Fruit fly (Drosophila melanogaster): ENCODE results near the gene CG5478.

Gene CG5478

dm6 chr3R:15972979-15973486 is 39.5 kb upstream of the CG5478 start, which contains the start of gene Hel89B (continued):
- no peak for TF ChIP-seq CG13287 (GFP tag; IDR thresholded peaks at IDR 0.05; ENCODE audit: partially characterized antibody)
- peak; percentile 90 for TF ChIP-seq CG9797 (GFP tag; optimal IDR thresholded peaks at IDR 0.05)
- no peak for TF ChIP-seq CG15073 (GFP tag; optimal IDR thresholded peaks at IDR 0.05)
- TF ChIP-seq trh (GFP tag; optimal IDR thresholded peaks at IDR 0.05), result peak; percentile 6
- peak; percentile 55 for TF ChIP-seq Vsx1 (GFP tag; optimal IDR thresholded peaks at IDR 0.05)
- TF ChIP-seq Rx (GFP tag; IDR thresholded peaks at IDR 0.05), result no peak
- no peak for TF ChIP-seq CG6854 (GFP tag; optimal IDR thresholded peaks at IDR 0.05)
- TF ChIP-seq CG32772 (GFP tag; IDR thresholded peaks at IDR 0.05), result no peak
- TF ChIP-seq dati (GFP tag; IDR thresholded peaks at IDR 0.05), result no peak
- TF ChIP-seq H2.0 (GFP tag; IDR thresholded peaks at IDR 0.05), result no peak
- no peak for TF ChIP-seq CG12219 (GFP tag; optimal IDR thresholded peaks at IDR 0.05)
- no peak for TF ChIP-seq CG11085 (GFP tag; IDR thresholded peaks at IDR 0.05)
- TF ChIP-seq CG18599 (GFP tag; optimal IDR thresholded peaks at IDR 0.05), result peak; percentile 12
- no peak for TF ChIP-seq CG32767 (GFP tag; IDR thresholded peaks at IDR 0.05)
- peak; percentile 76 for TF ChIP-seq CG11504 (tag; optimal IDR thresholded peaks at IDR 0.05)
- no peak for TF ChIP-seq Ptx1 (GFP tag; IDR thresholded peaks at IDR 0.05)
- TF ChIP-seq CG2199 (GFP tag; IDR thresholded peaks at IDR 0.05), result no peak
- TF ChIP-seq MBD-R2 (GFP tag; IDR thresholded peaks at IDR 0.05), result no peak
- TF ChIP-seq Gug (GFP tag; IDR thresholded peaks at IDR 0.05), result 0 out of 4 replicates have a peak, but pooled peaks have one; percentile 13
- no peak for TF ChIP-seq ara (GFP tag; IDR thresholded peaks at IDR 0.05)
- TF ChIP-seq amos (GFP tag; IDR thresholded peaks at IDR 0.05; ENCODE audit: partially characterized antibody), result no peak
- no peak for TF ChIP-seq Taf1 (GFP tag; IDR thresholded peaks at IDR 0.05)
- TF ChIP-seq maf-S (GFP tag; optimal IDR thresholded peaks at IDR 0.05), result peak; percentile 43
- no peak for TF ChIP-seq fd64A (GFP tag; optimal IDR thresholded peaks at IDR 0.05)
- peak; percentile 33 for TF ChIP-seq CG10462 (GFP tag; optimal IDR thresholded peaks at IDR 0.05)
- peak; percentile 51 for TF ChIP-seq gro (GFP tag; optimal IDR thresholded peaks at IDR 0.05)
- TF ChIP-seq row (GFP tag; IDR thresholded peaks at IDR 0.05), result no peak
- no peak for TF ChIP-seq lbe (GFP tag; optimal IDR thresholded peaks at IDR 0.05)
- TF ChIP-seq knrl (GFP tag; IDR thresholded peaks at IDR 0.05; ENCODE audit: partially characterized antibody), result no peak
- TF ChIP-seq psq (GFP tag; optimal IDR thresholded peaks at IDR 0.05), result no peak
- TF ChIP-seq Lpt (GFP tag; optimal IDR thresholded peaks at IDR 0.05), result no peak
- TF ChIP-seq H15 (GFP tag; IDR thresholded peaks at IDR 0.05), result no peak
- TF ChIP-seq CG10543 (GFP tag; optimal IDR thresholded peaks at IDR 0.05), result no peak
- no peak for TF ChIP-seq nom (GFP tag; optimal IDR thresholded peaks at IDR 0.05)
- TF ChIP-seq CG3995 (GFP tag; optimal IDR thresholded peaks at IDR 0.05), result peak; percentile 9
- TF ChIP-seq btn (GFP tag; optimal IDR thresholded peaks at IDR 0.05), result no peak
- TF ChIP-seq chif (GFP tag; optimal IDR thresholded peaks at IDR 0.05), result peak; percentile 52 to 74
- TF ChIP-seq Fer1 (GFP tag; optimal IDR thresholded peaks at IDR 0.05), result peak; percentile 26
- peak; percentile 38 for TF ChIP-seq slp2 (GFP tag; optimal IDR thresholded peaks at IDR 0.05)
- TF ChIP-seq CTCF (GFP tag; optimal IDR thresholded peaks at IDR 0.05), result no peak
- no peak for TF ChIP-seq sens-2 (GFP tag; IDR thresholded peaks at IDR 0.05)
- no peak for TF ChIP-seq Sox100B (GFP tag; optimal IDR thresholded peaks at IDR 0.05)
- no peak for TF ChIP-seq scrt (GFP tag; optimal IDR thresholded peaks at IDR 0.05)
- peak; percentile 58 for TF ChIP-seq CG17186 (GFP tag; optimal IDR thresholded peaks at IDR 0.05)
- TF ChIP-seq CG17912 (GFP tag; optimal IDR thresholded peaks at IDR 0.05), result no peak
- TF ChIP-seq tll (GFP tag; optimal IDR thresholded peaks at IDR 0.05), result peak in 1 of 2 experiments; percentile 10
- TF ChIP-seq BtbVII (GFP tag; optimal IDR thresholded peaks at IDR 0.05), result peak; percentile 13
- no peak for TF ChIP-seq chm (GFP tag; IDR thresholded peaks at IDR 0.05)
- TF ChIP-seq CG9609 (GFP tag; optimal IDR thresholded peaks at IDR 0.05), result peak; percentile 66
- TF ChIP-seq bbx (GFP tag; IDR thresholded peaks at IDR 0.05; ENCODE audit: partially characterized antibody), result no peak
- no peak for TF ChIP-seq CG8765 (GFP tag; IDR thresholded peaks at IDR 0.05)
- no peak for TF ChIP-seq pros (GFP tag; optimal IDR thresholded peaks at IDR 0.05)

All from whole organism, embryonic.